Fruit fly (Drosophila melanogaster) whole organism, embryonic: Measurements from ENCODE around the gene CG2962.

Source experiments
- C15 ChIP-seq: fragments of 200-800 bp; sonication (Bioruptor generic); IDR thresholded peaks from 3 replicates; pipeline ENCODE4 v1.3.6; 2022; ENCODE audit warnings: missing biosample characterization, missing genetic modification characterization
- CG14860 ChIP-seq: fragments of 200-800 bp; sonication (Bioruptor generic); IDR thresholded peaks from 3 replicates; pipeline ENCODE4 v1.3.6; 2022; ENCODE audit warnings: missing biosample characterization, missing genetic modification characterization; ENCODE audit not compliant: partially characterized antibody
- CG18599 ChIP-seq: fragments of 200-800 bp; sonication (Bioruptor generic); optimal IDR thresholded peaks from 3 replicates; lab custom pipeline; 2017; ENCODE audit warnings: missing biosample characterization, missing genetic modification characterization, mild to moderate bottlenecking, moderate library complexity, missing genetic modification reagents
- CG3163 ChIP-seq: fragments of 200-800 bp; sonication (Bioruptor generic); optimal IDR thresholded peaks from 3 replicates; lab custom pipeline; 2016; ENCODE audit warnings: missing biosample characterization, missing genetic modification characterization
- CG33213 ChIP-seq: fragments of 200-800 bp; sonication (Bioruptor generic); optimal IDR thresholded peaks from 3 replicates; lab custom pipeline; 2016; ENCODE audit warnings: missing biosample characterization, missing genetic modification characterization
- CG7357 ChIP-seq: fragments of 200-800 bp; sonication (Bioruptor generic); IDR thresholded peaks from 3 replicates; pipeline ENCODE4 v1.3.6; 2022; ENCODE audit warnings: missing biosample characterization, missing genetic modification characterization
- Hr78 ChIP-seq, 2 experiments: fragments of 200-800 bp in 1 of 2; fragments of >200 bp in 1 of 2; sonication (Bioruptor generic) in 1 of 2; optimal IDR thresholded peaks; 2 replicates each; lab custom pipeline; 2017 to 2019; ENCODE audit warnings: missing biosample characterization in 2 of 2, missing genetic modification characterization in 2 of 2, mild to moderate bottlenecking in 1 of 2, moderate library complexity in 1 of 2
- Jarid2 ChIP-seq: fragments of 200-800 bp; sonication (Bioruptor generic); optimal IDR thresholded peaks from 3 replicates; lab custom pipeline; 2017; ENCODE audit warnings: mild to moderate bottlenecking, missing biosample characterization, missing genetic modification reagents, missing genetic modification characterization
- Oli ChIP-seq: fragments of 200-800 bp; sonication (Bioruptor generic); optimal IDR thresholded peaks from 2 replicates; lab custom pipeline; 2018; ENCODE audit warnings: missing biosample characterization, mild to moderate bottlenecking, missing genetic modification characterization, moderate library complexity
- Six4 ChIP-seq: fragments of 200-800 bp; sonication (Bioruptor generic); optimal IDR thresholded peaks from 2 replicates; lab custom pipeline; 2016; ENCODE audit warnings: missing biosample characterization, missing genetic modification characterization
- Sry-β ChIP-seq: fragments of 200-800 bp; sonication (Bioruptor generic); optimal IDR thresholded peaks from 2 replicates; lab custom pipeline; 2018; ENCODE audit warnings: missing biosample characterization, mild to moderate bottlenecking, missing genetic modification characterization, moderate library complexity
- tup ChIP-seq: fragments of 200-800 bp; sonication (Bioruptor generic); optimal IDR thresholded peaks from 2 replicates; lab custom pipeline; 2016; ENCODE audit warnings: missing biosample characterization, mild to moderate bottlenecking, missing genetic modification characterization, moderate library complexity

- TF ChIP-seq CG33213 (GFP tag; lab: Kevin White, UChicago) (no peak), tup (no peak), C15 (GFP tag; lab: Robert Waterston, UW) (no peak), Hr78 (GFP tag; optimal IDR thresholded peaks at IDR 0.05; lab: Kevin White, UChicago) (no peak), Oli (no peak), Six4 (GFP tag; lab: Kevin White, UChicago) (no peak), CG18599 (GFP tag; lab: Kevin White, UChicago) (no peak), CG14860 (GFP tag; lab: Robert Waterston, UW) (no peak), Jarid2 (no peak), CG7357 (GFP tag; lab: Robert Waterston, UW) (no peak), Sry-β (GFP tag; lab: Kevin White, UChicago) (no peak), CG3163 (GFP tag; lab: Kevin White, UChicago) (no peak)
Measured at dm6 chrX:10212118-10212517, 4.3 kb downstream of the CG2962 start, which contains the start of gene Ypel.
